Worm (Caenorhabditis elegans): ENCODE results near the gene rbm-34.
A peak's percentile ranks its signal among the peaks of the same experiment; 100 is the strongest.

The rbm-34 gene

DNA sequence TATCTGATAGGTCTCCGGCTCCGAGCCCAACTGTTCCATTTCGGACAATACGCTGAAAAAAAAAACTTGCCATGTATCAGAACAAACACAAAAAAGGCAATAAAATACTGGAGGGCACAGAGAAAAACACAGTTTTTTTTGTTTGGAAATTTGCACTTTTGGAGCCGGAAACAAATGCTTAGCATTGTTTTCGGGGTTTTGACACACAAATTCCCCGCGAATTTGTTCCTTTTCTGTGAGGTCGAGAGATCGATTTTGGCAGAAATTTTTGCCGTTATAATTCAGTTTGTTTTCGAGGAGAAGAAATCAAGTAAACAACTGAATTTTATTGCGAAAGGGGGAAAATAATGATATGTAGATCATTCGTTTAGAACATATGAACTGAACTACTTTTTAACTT is 28.6 kb upstream of the rbm-34 start, which contains the start of gene K08E4.2:
K08E4.2 (minus strand) TSS at position 54 of the 400 bp plus-strand sequence.
- TF ChIP-seq nhr-237 (tag; optimal IDR thresholded peaks at IDR 0.05) (no peak), lsy-2 (tag; optimal IDR thresholded peaks at IDR 0.05) (no peak), gmeb-1 (tag; optimal IDR thresholded peaks at IDR 0.05) (no peak), sma-3 (GFP tag; optimal IDR thresholded peaks at IDR 0.05) (no peak)

ce11 chrIV:12057508-12057907 is 27.7 kb upstream of the rbm-34 start, which contains the start of gene K08E4.3:
Gene K08E4.3 (plus strand): TSS chrIV:12057742.
- TF ChIP-seq nhr-129 (tag; optimal IDR thresholded peaks at IDR 0.05) (peak; percentile 30), nhr-25 (tag; optimal IDR thresholded peaks at IDR 0.05) (no peak)

DNA sequence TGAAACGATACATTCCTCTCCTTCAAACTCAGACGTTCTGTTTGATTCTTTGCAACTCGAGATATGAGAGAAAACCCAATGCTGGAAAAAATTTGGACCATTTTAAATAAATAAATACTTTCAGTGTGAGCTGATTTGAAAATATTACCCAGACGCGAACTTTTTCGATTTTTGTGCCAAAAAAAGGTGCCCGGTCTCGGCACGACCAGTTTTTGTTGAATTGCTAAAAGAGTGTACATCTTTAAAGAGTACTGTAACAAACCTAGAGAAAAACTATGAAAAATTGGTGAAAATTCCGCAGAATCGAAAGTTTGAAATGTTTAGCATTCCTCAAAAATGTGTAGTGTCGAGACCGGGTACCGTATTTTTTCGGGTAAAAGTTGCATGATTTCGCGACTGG is 24.0 kb upstream of the rbm-34 start, which contains the start of gene K08E4.8:
K08E4.8 (minus strand) TSS at position 101 of the 400 bp plus-strand sequence.
- TF ChIP-seq C34F6.9 (tag; optimal IDR thresholded peaks at IDR 0.05): no peak
- TF ChIP-seq elt-1 (tag; optimal IDR thresholded peaks at IDR 0.05): no peak
- TF ChIP-seq lin-39 (tag; optimal IDR thresholded peaks at IDR 0.05): no peak
- no peak for TF ChIP-seq lin-11 (tag; optimal IDR thresholded peaks at IDR 0.05)
- TF ChIP-seq Y55F3AM.14 (GFP tag; optimal IDR thresholded peaks at IDR 0.05): no peak
- no peak for TF ChIP-seq sma-9 (GFP tag; optimal IDR thresholded peaks at IDR 0.05)
- no peak for TF ChIP-seq sma-9 (tag; optimal IDR thresholded peaks at IDR 0.05)
- no peak for TF ChIP-seq ceh-16 (tag; optimal IDR thresholded peaks at IDR 0.05)
- no peak for TF ChIP-seq elt-3 (tag; optimal IDR thresholded peaks at IDR 0.05)
- TF ChIP-seq alr-1 (tag; optimal IDR thresholded peaks at IDR 0.05): no peak
- no peak for TF ChIP-seq ZK546.5 (tag; optimal IDR thresholded peaks at IDR 0.05)
- TF ChIP-seq sem-4 (tag; optimal IDR thresholded peaks at IDR 0.05): no peak
- no peak for TF ChIP-seq gmeb-1 (tag; optimal IDR thresholded peaks at IDR 0.05)
- no peak for TF ChIP-seq crh-2 (tag; optimal IDR thresholded peaks at IDR 0.05)
- TF ChIP-seq mbf-1 (tag; optimal IDR thresholded peaks at IDR 0.05): no peak

DNA sequence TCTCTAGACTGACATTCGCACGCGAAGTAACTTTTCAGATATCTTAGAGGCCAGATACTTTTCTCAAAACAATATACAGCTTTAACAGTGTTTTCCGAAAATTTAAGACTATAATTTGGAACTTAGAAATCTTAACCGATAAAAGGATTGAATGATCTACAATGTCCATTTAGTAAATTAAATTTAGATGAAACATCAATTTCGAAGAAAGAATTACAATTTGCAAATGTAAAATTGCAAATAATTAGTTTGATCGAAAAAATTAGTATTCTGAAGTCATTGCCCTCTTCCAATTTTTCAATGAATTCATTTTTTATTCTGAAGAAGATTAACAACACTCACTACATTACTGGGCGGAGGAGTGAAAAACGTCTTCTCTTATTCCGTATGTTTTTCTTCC is 16.6 kb upstream of the rbm-34 start, which contains the start of gene bath-37:
bath-37 (plus strand) TSS at position 301 of the 400 bp plus-strand sequence.
- TF ChIP-seq nhr-23 (tag; optimal IDR thresholded peaks at IDR 0.05): no peak
- peak; percentile 23 for TF ChIP-seq unc-55 (GFP tag; optimal IDR thresholded peaks at IDR 0.05)

DNA sequence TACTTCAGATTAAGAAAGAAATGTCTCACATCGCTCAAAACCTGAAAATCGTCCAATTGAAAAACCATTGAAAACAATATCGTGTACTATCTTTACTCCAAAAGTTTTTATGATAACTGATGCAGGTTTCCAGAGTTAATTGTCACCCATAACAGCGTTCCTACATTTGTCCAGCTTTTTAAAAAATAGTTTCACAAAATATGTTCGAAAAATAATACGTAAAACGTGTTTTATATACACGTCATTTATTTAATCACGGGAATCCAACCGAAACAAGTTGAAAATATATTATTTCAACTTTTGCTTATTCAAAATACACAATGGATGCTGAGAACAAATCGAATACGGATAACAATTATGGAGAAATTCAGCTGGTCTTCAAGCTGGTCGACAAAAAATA is 9.7 kb upstream of the rbm-34 start, which contains the start of gene K08E4.7:
K08E4.7 (plus strand) TSS at position 301 of the 400 bp plus-strand sequence.
- TF ChIP-seq ztf-1 (GFP tag; conservative IDR thresholded peaks at IDR 0.05) (no peak), F13H6.1 (tag; optimal IDR thresholded peaks at IDR 0.05) (no peak), fos-1 (tag; optimal IDR thresholded peaks at IDR 0.05) (no peak), aly-2 (tag; optimal IDR thresholded peaks at IDR 0.05) (no peak), nhr-129 (tag; optimal IDR thresholded peaks at IDR 0.05) (no peak), egl-27 (tag; optimal IDR thresholded peaks at IDR 0.05) (no peak), sma-9 (GFP tag; optimal IDR thresholded peaks at IDR 0.05) (no peak), sma-9 (tag; optimal IDR thresholded peaks at IDR 0.05) (no peak), nhr-25 (tag; optimal IDR thresholded peaks at IDR 0.05) (no peak), sem-4 (tag; optimal IDR thresholded peaks at IDR 0.05) (no peak), nhr-23 (tag; optimal IDR thresholded peaks at IDR 0.05) (no peak), zag-1 (tag; optimal IDR thresholded peaks at IDR 0.05) (no peak), nhr-237 (tag; optimal IDR thresholded peaks at IDR 0.05) (no peak), unc-55 (GFP tag; optimal IDR thresholded peaks at IDR 0.05) (no peak), ztf-11 (tag; optimal IDR thresholded peaks at IDR 0.05) (no peak), alr-1 (tag; optimal IDR thresholded peaks at IDR 0.05) (no peak), nhr-10 (tag; optimal IDR thresholded peaks at IDR 0.05) (no peak), gmeb-1 (tag; optimal IDR thresholded peaks at IDR 0.05) (no peak), C34F6.9 (tag; optimal IDR thresholded peaks at IDR 0.05) (no peak)

ce11 chrIV:12078112-12078812 is 7.0 kb upstream of the rbm-34 start, which contains the start of gene tmed-1:
Gene tmed-1 (minus strand): TSS chrIV:12078162.
- TF ChIP-seq unc-55 (GFP tag; optimal IDR thresholded peaks at IDR 0.05): peak; percentile 18
- TF ChIP-seq ztf-4 (tag; optimal IDR thresholded peaks at IDR 0.05): no peak
- TF ChIP-seq C34F6.9 (tag; optimal IDR thresholded peaks at IDR 0.05): peak; percentile 20

All from whole organism, L2 larva.